Worm (Caenorhabditis elegans): ENCODE measurements around the gene his-41.
A peak's percentile ranks its signal among the peaks of the same experiment; 100 is the strongest.

Gene his-41

ce11 chrV:9563585-9563984 is 18.2 kb downstream of the his-41 start:
- no peak for TF ChIP-seq egl-27 (tag; optimal IDR thresholded peaks at IDR 0.05)
- TF ChIP-seq eor-1 (tag; optimal IDR thresholded peaks at IDR 0.05): no peak
- peak; percentile 25 for TF ChIP-seq nfya-1 (tag; optimal IDR thresholded peaks at IDR 0.05; ENCODE audit: insufficient read depth)
- TF ChIP-seq fkh-10 (GFP tag; optimal IDR thresholded peaks at IDR 0.05): peak; percentile 66
- TF ChIP-seq nhr-67 (tag; optimal IDR thresholded peaks at IDR 0.05): no peak
- TF ChIP-seq lin-39 (tag; optimal IDR thresholded peaks at IDR 0.05): no peak

- TF ChIP-seq daf-12 (tag; optimal IDR thresholded peaks at IDR 0.05): no peak
- no peak for TF ChIP-seq ama-1 (optimal IDR thresholded peaks at IDR 0.05)
- no peak for TF ChIP-seq eor-1 (tag; optimal IDR thresholded peaks at IDR 0.05)
- TF ChIP-seq hmg-11 (tag; optimal IDR thresholded peaks at IDR 0.05): no peak
- no peak for TF ChIP-seq R02D3.7 (tag; optimal IDR thresholded peaks at IDR 0.05)
- no peak for TF ChIP-seq nhr-25 (tag; optimal IDR thresholded peaks at IDR 0.05)
- no peak for TF ChIP-seq ceh-16 (tag; optimal IDR thresholded peaks at IDR 0.05)
- no peak for TF ChIP-seq unc-62 (GFP tag; optimal IDR thresholded peaks at IDR 0.05)
- TF ChIP-seq ceh-9 (tag; optimal IDR thresholded peaks at IDR 0.05): no peak
- TF ChIP-seq elt-1 (tag; optimal IDR thresholded peaks at IDR 0.05): no peak
- no peak for TF ChIP-seq pha-4 (tag; optimal IDR thresholded peaks at IDR 0.05)
- no peak for TF ChIP-seq elt-2 (tag; optimal IDR thresholded peaks at IDR 0.05)
- TF ChIP-seq ZK546.5 (tag; optimal IDR thresholded peaks at IDR 0.05): no peak
- no peak for TF ChIP-seq ztf-11 (tag; optimal IDR thresholded peaks at IDR 0.05)
- TF ChIP-seq pqm-1 (tag; optimal IDR thresholded peaks at IDR 0.05): no peak
- no peak for TF ChIP-seq nhr-12 (tag; optimal IDR thresholded peaks at IDR 0.05)
- no peak for TF ChIP-seq jun-1 (tag; optimal IDR thresholded peaks at IDR 0.05)
- no peak for TF ChIP-seq nfya-1 (tag; optimal IDR thresholded peaks at IDR 0.05; ENCODE audit: insufficient read depth)
- no peak for TF ChIP-seq ceh-82 (tag; optimal IDR thresholded peaks at IDR 0.05)
- TF ChIP-seq zag-1 (tag; optimal IDR thresholded peaks at IDR 0.05): no peak
These were observed 23.4 kb downstream of the his-41 start, which contains the start of gene F25B3.4 for ce11 chrV:9568707-9569106. Gene F25B3.4 (minus strand): TSS chrV:9568807.

DNA sequence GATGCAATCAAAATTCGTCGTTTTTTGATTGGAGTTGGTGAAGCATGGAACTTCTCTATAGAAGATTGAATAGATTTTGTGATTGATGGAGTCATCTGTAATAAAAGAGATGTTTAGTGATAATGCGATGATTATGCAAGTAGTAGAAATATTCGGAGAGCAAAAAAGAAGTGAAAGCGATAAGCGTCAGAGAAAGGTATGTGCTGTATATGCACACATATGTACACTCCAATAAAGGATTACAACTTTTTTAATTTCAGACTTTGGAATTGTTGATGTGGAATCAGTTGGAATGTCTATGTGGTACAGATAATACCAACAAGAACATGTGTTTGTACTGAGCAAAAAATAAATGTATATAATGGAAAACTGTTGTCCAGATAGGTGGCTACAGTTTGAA is 24.9 kb downstream of the his-41 start, which contains the start of gene F25B3.5:
Gene F25B3.5, minus strand, starts transcription at position 101 of the 400 bp plus-strand sequence.
- TF ChIP-seq nhr-11 (tag; optimal IDR thresholded peaks at IDR 0.05) (no peak), elt-2 (tag; optimal IDR thresholded peaks at IDR 0.05) (no peak), nhr-23 (tag; optimal IDR thresholded peaks at IDR 0.05) (no peak), ztf-4 (tag; optimal IDR thresholded peaks at IDR 0.05) (no peak), jun-1 (tag; optimal IDR thresholded peaks at IDR 0.05) (no peak), lin-15B (tag; optimal IDR thresholded peaks at IDR 0.05) (no peak), fkh-10 (GFP tag; optimal IDR thresholded peaks at IDR 0.05) (no peak)

DNA sequence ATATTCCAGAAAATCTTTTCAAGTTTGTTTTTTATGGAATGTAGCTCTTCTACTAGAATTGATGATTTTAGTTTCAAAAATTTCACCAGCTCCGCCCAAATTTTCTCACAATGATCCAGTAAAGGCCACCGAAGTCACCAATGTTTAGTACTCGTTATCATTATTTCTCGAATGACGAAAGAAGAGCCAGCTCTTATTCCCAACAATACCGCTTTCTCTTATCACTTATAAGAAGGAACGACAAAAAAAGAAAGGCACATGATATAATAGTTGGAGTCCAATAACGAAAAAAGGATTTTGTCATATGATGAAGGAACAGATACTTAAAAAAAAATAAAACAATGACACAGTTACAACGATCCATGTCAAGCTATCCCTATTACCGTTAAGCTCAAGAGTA is 25.7 kb downstream of the his-41 start:
- TF ChIP-seq elt-2 (tag; optimal IDR thresholded peaks at IDR 0.05): peak; percentile 36
- TF ChIP-seq egl-27 (tag; optimal IDR thresholded peaks at IDR 0.05): no peak

- TF ChIP-seq skn-1 (tag; optimal IDR thresholded peaks at IDR 0.05) (no peak), lin-39 (tag; optimal IDR thresholded peaks at IDR 0.05) (no peak), nhr-28 (tag; optimal IDR thresholded peaks at IDR 0.05) (no peak), eor-1 (tag; optimal IDR thresholded peaks at IDR 0.05) (no peak), pha-4 (tag; optimal IDR thresholded peaks at IDR 0.05) (no peak), ztf-4 (tag; optimal IDR thresholded peaks at IDR 0.05) (no peak), elt-2 (tag; optimal IDR thresholded peaks at IDR 0.05) (no peak), pqm-1 (tag; optimal IDR thresholded peaks at IDR 0.05) (no peak), lsy-12 (tag; optimal IDR thresholded peaks at IDR 0.05) (no peak), unc-62 (GFP tag; optimal IDR thresholded peaks at IDR 0.05) (no peak), ceh-82 (tag; optimal IDR thresholded peaks at IDR 0.05) (no peak), nfya-1 (tag; optimal IDR thresholded peaks at IDR 0.05; ENCODE audit: insufficient read depth) (no peak), fkh-2 (tag; optimal IDR thresholded peaks at IDR 0.05) (no peak), nhr-25 (tag; optimal IDR thresholded peaks at IDR 0.05) (no peak), aly-2 (tag; optimal IDR thresholded peaks at IDR 0.05) (no peak), R02D3.7 (tag; optimal IDR thresholded peaks at IDR 0.05) (no peak), jun-1 (tag; optimal IDR thresholded peaks at IDR 0.05) (no peak)
These were observed 26.3 kb downstream of the his-41 start for ce11 chrV:9571673-9572072.

ce11 chrV:9576991-9577390 is 31.7 kb downstream of the his-41 start, which contains the start of gene F25B3.2:
Gene F25B3.2 (plus strand): TSS chrV:9577291.
- TF ChIP-seq nhr-237 (tag; optimal IDR thresholded peaks at IDR 0.05) (no peak), nhr-77 (tag; optimal IDR thresholded peaks at IDR 0.05) (no peak), nhr-76 (tag; optimal IDR thresholded peaks at IDR 0.05) (no peak), ZK546.5 (tag; optimal IDR thresholded peaks at IDR 0.05) (no peak), pqm-1 (tag; optimal IDR thresholded peaks at IDR 0.05) (no peak), fkh-2 (tag; optimal IDR thresholded peaks at IDR 0.05) (no peak), jun-1 (tag; optimal IDR thresholded peaks at IDR 0.05) (no peak), nhr-25 (tag; optimal IDR thresholded peaks at IDR 0.05) (no peak), elt-2 (tag; optimal IDR thresholded peaks at IDR 0.05) (no peak), fkh-10 (GFP tag; optimal IDR thresholded peaks at IDR 0.05) (no peak), mml-1 (tag; optimal IDR thresholded peaks at IDR 0.05) (no peak), fos-1 (tag; optimal IDR thresholded peaks at IDR 0.05) (no peak), daf-12 (tag; optimal IDR thresholded peaks at IDR 0.05) (no peak)

Data from whole organism, L3 larva.